Worm (Caenorhabditis elegans) whole organism, mixed stage, embryonic: Measurements from ENCODE around the gene Y53C12A.7.
A peak's percentile ranks its signal among the peaks of the same experiment; 100 is the strongest.

ENCODE experiments used
- blmp-1 ChIP-seq: fragments of 150-350 bp; optimal IDR thresholded peaks from 2 replicates; lab custom pipeline; 2014; ENCODE audit warnings: missing biosample characterization, missing genetic modification characterization
- elt-3 ChIP-seq: fragments of 150-350 bp; optimal IDR thresholded peaks from 2 replicates; lab custom pipeline; 2014; ENCODE audit warnings: missing biosample characterization, missing genetic modification characterization
- lsy-2 ChIP-seq: fragments of 150-350 bp; optimal IDR thresholded peaks from 2 replicates; lab custom pipeline; 2014; ENCODE audit warnings: missing biosample characterization, missing genetic modification characterization
- mab-5 ChIP-seq: fragments of 150-350 bp; optimal IDR thresholded peaks from 2 replicates; lab custom pipeline; 2014; ENCODE audit warnings: missing biosample characterization, missing genetic modification characterization
- nhr-76 ChIP-seq: sonication (generic microtip); optimal IDR thresholded peaks from 2 replicates; lab custom pipeline; 2017; ENCODE audit warnings: missing biosample characterization, missing genetic modification characterization
- pha-4 ChIP-seq: fragments of 150-350 bp; optimal IDR thresholded peaks from 2 replicates; lab custom pipeline; 2018; ENCODE audit warnings: missing biosample characterization, missing genetic modification reagents, missing genetic modification characterization
- sem-2 ChIP-seq: fragments of 200-800 bp; sonication (Bioruptor generic); optimal IDR thresholded peaks from 2 replicates; lab custom pipeline; 2018; ENCODE audit warnings: mild to moderate bottlenecking, missing genetic modification characterization, missing compliant biosample characterization
- unc-39 ChIP-seq: fragments of 150-350 bp; optimal IDR thresholded peaks from 2 replicates; lab custom pipeline; 2014; ENCODE audit warnings: missing biosample characterization, missing genetic modification characterization

- TF ChIP-seq blmp-1 (no peak), elt-3 (tag; lab: Kevin White, UChicago) (no peak), lsy-2 (tag; lab: Kevin White, UChicago) (peak; percentile 98), pha-4 (tag; lab: Kevin White, UChicago) (peak; percentile 68), unc-39 (tag; lab: Kevin White, UChicago) (no peak), nhr-76 (no peak), mab-5 (no peak), sem-2 (GFP tag; lab: Kevin White, UChicago) (no peak)
Measured at ce11 chrII:9746069-9746468, 45.7 kb downstream of the Y53C12A.7 start, which contains the start of the genes Y53C12B.1 and nos-3.
